Worm (Caenorhabditis elegans): ENCODE data around the gene cest-1.1.

cest-1.1 gene

DNA sequence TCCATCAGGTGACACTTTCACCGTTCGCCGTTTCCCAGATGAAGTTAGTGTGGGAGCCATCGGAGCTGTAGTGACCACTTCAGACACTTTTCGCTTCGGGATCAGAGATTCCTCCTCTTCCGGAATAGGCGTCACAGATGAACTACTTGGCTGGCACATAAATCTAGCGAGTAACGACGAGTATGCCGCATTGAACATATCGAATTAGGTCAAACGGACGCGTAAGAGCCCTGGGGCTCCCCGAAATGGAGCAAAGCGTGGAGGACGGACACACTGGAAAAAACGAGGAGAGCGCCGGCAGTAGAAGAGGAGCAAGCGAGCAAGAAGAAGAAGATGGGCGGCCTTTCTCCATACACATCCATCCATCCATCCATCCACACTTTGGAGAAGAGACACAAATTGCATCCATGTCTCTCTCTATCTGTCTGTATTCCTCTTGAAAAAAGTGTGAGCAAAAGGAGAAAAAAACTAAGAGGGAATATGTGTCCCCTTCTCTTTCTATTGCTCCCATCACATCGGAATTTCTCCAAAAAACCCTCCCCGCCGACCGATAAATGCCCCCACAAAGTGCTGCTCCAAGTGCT is 40.1 kb downstream of the cest-1.1 start:
- TF ChIP-seq nhr-12 (tag; optimal IDR thresholded peaks at IDR 0.05) (no peak), nhr-129 (tag; optimal IDR thresholded peaks at IDR 0.05) (peak; percentile 17), nhr-6 (tag; optimal IDR thresholded peaks at IDR 0.05) (no peak)

DNA sequence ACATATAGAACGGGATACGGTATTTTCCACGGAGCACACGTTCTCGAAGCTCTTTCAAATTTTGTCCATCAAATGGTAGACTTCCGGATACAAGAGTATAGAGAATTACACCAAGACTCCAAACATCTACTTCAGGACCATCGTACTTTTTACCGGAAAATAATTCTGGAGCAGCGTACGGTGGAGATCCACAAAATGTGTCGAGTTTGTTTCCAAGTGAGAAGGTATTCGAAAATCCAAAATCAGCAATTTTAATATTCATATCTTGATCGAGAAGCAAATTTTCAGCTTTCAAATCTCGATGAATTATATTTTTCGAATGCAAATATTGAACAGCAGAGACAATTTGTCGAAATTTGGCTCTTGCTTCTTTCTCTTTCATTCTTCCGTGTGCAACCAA is 43.4 kb downstream of the cest-1.1 start:
- TF ChIP-seq egl-27 (tag; optimal IDR thresholded peaks at IDR 0.05) (no peak), unc-62 (GFP tag; optimal IDR thresholded peaks at IDR 0.05) (no peak), elt-1 (tag; optimal IDR thresholded peaks at IDR 0.05) (no peak), nhr-12 (tag; optimal IDR thresholded peaks at IDR 0.05) (no peak), gmeb-1 (tag; optimal IDR thresholded peaks at IDR 0.05) (no peak), ceh-16 (tag; optimal IDR thresholded peaks at IDR 0.05) (no peak), elt-3 (tag; optimal IDR thresholded peaks at IDR 0.05) (no peak), lsy-2 (tag; optimal IDR thresholded peaks at IDR 0.05) (no peak), blmp-1 (tag; optimal IDR thresholded peaks at IDR 0.05; ENCODE audit: insufficient read depth) (no peak), ztf-4 (tag; optimal IDR thresholded peaks at IDR 0.05) (no peak), R02D3.7 (tag; optimal IDR thresholded peaks at IDR 0.05) (no peak), nhr-129 (tag; optimal IDR thresholded peaks at IDR 0.05) (no peak), alr-1 (tag; optimal IDR thresholded peaks at IDR 0.05) (no peak), nhr-11 (tag; optimal IDR thresholded peaks at IDR 0.05) (no peak), unc-55 (GFP tag; optimal IDR thresholded peaks at IDR 0.05) (no peak), skn-1 (tag; optimal IDR thresholded peaks at IDR 0.05) (no peak), unc-39 (tag; optimal IDR thresholded peaks at IDR 0.05) (no peak), dmd-4 (tag; optimal IDR thresholded peaks at IDR 0.05) (no peak)

DNA sequence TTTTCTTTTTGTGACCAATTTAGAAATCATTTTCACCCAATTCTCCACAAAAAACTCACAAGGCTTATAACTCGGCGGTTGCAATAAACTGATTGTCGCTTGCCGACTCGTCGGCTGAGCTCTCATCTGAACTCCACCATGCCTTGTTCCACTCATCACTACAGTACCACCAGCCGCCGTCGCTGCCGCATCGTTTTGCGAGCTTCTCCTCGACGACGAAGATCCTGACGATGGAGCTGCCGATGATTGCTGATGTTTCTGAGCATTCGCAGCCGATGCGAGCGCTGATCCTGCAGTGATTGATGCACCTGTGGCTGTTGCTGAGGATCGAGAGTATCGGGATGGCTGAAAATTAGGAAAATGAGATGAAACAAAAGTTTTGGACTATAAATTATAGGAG is 45.9 kb downstream of the cest-1.1 start:
- TF ChIP-seq nhr-25 (tag; optimal IDR thresholded peaks at IDR 0.05): no peak
- no peak for TF ChIP-seq unc-39 (tag; optimal IDR thresholded peaks at IDR 0.05)
- TF ChIP-seq mab-5 (tag; optimal IDR thresholded peaks at IDR 0.05): no peak
- TF ChIP-seq Y55F3AM.14 (GFP tag; optimal IDR thresholded peaks at IDR 0.05): no peak
- TF ChIP-seq nhr-23 (tag; optimal IDR thresholded peaks at IDR 0.05): no peak
- no peak for TF ChIP-seq gmeb-1 (tag; optimal IDR thresholded peaks at IDR 0.05)
- no peak for TF ChIP-seq ama-1 (optimal IDR thresholded peaks at IDR 0.05)
- TF ChIP-seq ztf-1 (GFP tag; conservative IDR thresholded peaks at IDR 0.05): no peak
- TF ChIP-seq R02D3.7 (tag; optimal IDR thresholded peaks at IDR 0.05): no peak
- TF ChIP-seq snpc-4 (tag; optimal IDR thresholded peaks at IDR 0.05): no peak
- no peak for TF ChIP-seq ceh-82 (tag; optimal IDR thresholded peaks at IDR 0.05)
- no peak for TF ChIP-seq sma-3 (GFP tag; optimal IDR thresholded peaks at IDR 0.05)

All from whole organism, L2 larva.